Worm (Caenorhabditis elegans) whole organism, early embryonic: ENCODE data around the gene pgl-1.

Experiments used
- B0310.2 ChIP-seq: sonication (generic microtip); optimal IDR thresholded peaks from 2 replicates; lab custom pipeline; 2016; ENCODE audit warnings: mild to moderate bottlenecking, missing genetic modification characterization, missing compliant biosample characterization
- aly-1 ChIP-seq: sonication (generic microtip); optimal IDR thresholded peaks from 2 replicates; lab custom pipeline; 2016; ENCODE audit warnings: missing genetic modification characterization, missing compliant biosample characterization
- ama-1 ChIP-seq: fragments of 150-350 bp; optimal IDR thresholded peaks from 2 replicates; lab custom pipeline; 2014
- tbx-37 ChIP-seq: fragments of 200-800 bp; sonication (Bioruptor generic); conservative IDR thresholded peaks from 2 replicates; pipeline ENCODE4 v1.3.6; 2022; ENCODE audit warnings: missing genetic modification reagents, missing genetic modification characterization, missing compliant biosample characterization

- TF ChIP-seq ama-1 (lab: Kevin White, UChicago), result no peak
- TF ChIP-seq B0310.2 (tag; lab: Kevin White, UChicago), result no peak
- no peak for TF ChIP-seq tbx-37 (GFP tag; lab: Robert Waterston, UW)
- TF ChIP-seq aly-1 (tag; lab: Kevin White, UChicago), result no peak
These were observed 35.1 kb upstream of the pgl-1 start for ce11 chrIV:7012214-7012613.
